Fruit fly (Drosophila melanogaster) whole organism, embryonic: ENCODE results near the gene wisp.

Experiments
- Ada2b ChIP-seq: fragments of 200-800 bp; sonication (Bioruptor generic); IDR thresholded peaks from 2 replicates; pipeline ENCODE4 v1.3.6; 2022; ENCODE audit warnings: missing biosample characterization, missing genetic modification characterization
- Adf1 ChIP-seq: fragments of 200-800 bp; sonication (Bioruptor generic); IDR thresholded peaks from 2 replicates; pipeline ENCODE4 v1.3.6; 2022; ENCODE audit warnings: missing biosample characterization, missing genetic modification characterization
- Aef1 ChIP-seq: fragments of 200-800 bp; sonication (Bioruptor generic); IDR thresholded peaks from 3 replicates; pipeline ENCODE4 v1.3.6; 2022; ENCODE audit warnings: missing biosample characterization, missing genetic modification characterization
- BtbVII ChIP-seq: fragments of 200-800 bp; sonication (Bioruptor generic); optimal IDR thresholded peaks from 3 replicates; lab custom pipeline; 2017; ENCODE audit warnings: missing biosample characterization, mild to moderate bottlenecking, missing genetic modification characterization
- CG12155 ChIP-seq: fragments of 200-800 bp; sonication (Bioruptor generic); optimal IDR thresholded peaks from 3 replicates; lab custom pipeline; 2016; ENCODE audit warnings: missing biosample characterization, missing genetic modification characterization
- CG12236 ChIP-seq: fragments of 200-800 bp; sonication (Bioruptor generic); optimal IDR thresholded peaks from 2 replicates; lab custom pipeline; 2016; ENCODE audit warnings: missing biosample characterization, missing genetic modification characterization
- CG12659 ChIP-seq: fragments of 200-800 bp; sonication (Bioruptor generic); optimal IDR thresholded peaks from 3 replicates; lab custom pipeline; 2017; ENCODE audit warnings: mild to moderate bottlenecking, missing biosample characterization, missing genetic modification reagents, missing genetic modification characterization
- CG15269 ChIP-seq: fragments of 200-800 bp; sonication (Bioruptor generic); optimal IDR thresholded peaks from 2 replicates; lab custom pipeline; 2018; ENCODE audit warnings: missing biosample characterization, mild to moderate bottlenecking, missing genetic modification characterization, moderate library complexity
- CG15479 ChIP-seq: fragments of 200-800 bp; sonication (Bioruptor generic); optimal IDR thresholded peaks from 3 replicates; lab custom pipeline; 2019; ENCODE audit warnings: missing biosample characterization, mild to moderate bottlenecking, missing genetic modification characterization, moderate library complexity
- CG1603 ChIP-seq: fragments of 200-800 bp; sonication (Bioruptor generic); optimal IDR thresholded peaks from 2 replicates; lab custom pipeline; 2019; ENCODE audit warnings: missing biosample characterization, mild to moderate bottlenecking, missing genetic modification characterization, moderate library complexity
- CG16779 ChIP-seq: fragments of 200-800 bp; sonication (Bioruptor generic); IDR thresholded peaks from 2 replicates; pipeline ENCODE4 v1.3.6; 2022; ENCODE audit warnings: missing biosample characterization, missing genetic modification characterization
- CG17361 ChIP-seq: fragments of 200-800 bp; sonication (Bioruptor generic); IDR thresholded peaks from 3 replicates; pipeline ENCODE4 v1.3.6; 2022; ENCODE audit warnings: missing biosample characterization, missing genetic modification characterization
- CG17612 ChIP-seq: fragments of 200-800 bp; sonication (Bioruptor generic); IDR thresholded peaks from 2 replicates; pipeline ENCODE4 v1.3.6; 2022; ENCODE audit warnings: missing biosample characterization, missing genetic modification characterization
- CG17802 ChIP-seq: fragments of 200-800 bp; sonication (Bioruptor generic); optimal IDR thresholded peaks from 2 replicates; lab custom pipeline; 2018; ENCODE audit warnings: missing biosample characterization, mild to moderate bottlenecking, missing genetic modification characterization, moderate library complexity
- CG2120 ChIP-seq: fragments of 200-800 bp; sonication (Bioruptor generic); optimal IDR thresholded peaks from 3 replicates; lab custom pipeline; 2016; ENCODE audit warnings: missing biosample characterization, missing genetic modification characterization
- CG30403 ChIP-seq: fragments of 200-800 bp; sonication (Bioruptor generic); optimal IDR thresholded peaks from 3 replicates; lab custom pipeline; 2016; ENCODE audit warnings: missing biosample characterization, missing genetic modification characterization
- CG31224 ChIP-seq: fragments of 200-800 bp; sonication (Bioruptor generic); IDR thresholded peaks from 2 replicates; pipeline ENCODE4 v1.3.6; 2022; ENCODE audit warnings: missing biosample characterization, missing genetic modification characterization
- CG32532 ChIP-seq: fragments of 200-800 bp; sonication (Bioruptor generic); IDR thresholded peaks from 2 replicates; pipeline ENCODE4 v1.3.6; 2022; ENCODE audit warnings: missing biosample characterization, missing genetic modification characterization
- CG6654 ChIP-seq: fragments of 200-800 bp; sonication (Bioruptor generic); optimal IDR thresholded peaks from 2 replicates; lab custom pipeline; 2017; ENCODE audit warnings: missing biosample characterization, mild to moderate bottlenecking, missing genetic modification characterization
- CG6813 ChIP-seq: fragments of 200-800 bp; sonication (Bioruptor generic); optimal IDR thresholded peaks from 2 replicates; lab custom pipeline; 2017; ENCODE audit warnings: missing biosample characterization, missing genetic modification characterization, mild to moderate bottlenecking, moderate library complexity, missing genetic modification reagents
- CG7786 ChIP-seq: fragments of 200-800 bp; sonication (Bioruptor generic); optimal IDR thresholded peaks from 2 replicates; lab custom pipeline; 2016; ENCODE audit warnings: missing biosample characterization, missing genetic modification characterization
- CG9876 ChIP-seq: fragments of 200-800 bp; sonication (Bioruptor generic); optimal IDR thresholded peaks from 2 replicates; lab custom pipeline; 2016; ENCODE audit warnings: missing biosample characterization, missing genetic modification characterization
- Chrac-16 ChIP-seq: fragments of 200-800 bp; sonication (Bioruptor generic); optimal IDR thresholded peaks from 3 replicates; lab custom pipeline; 2016; ENCODE audit warnings: missing biosample characterization, missing genetic modification characterization
- D19A ChIP-seq: fragments of 200-800 bp; optimal IDR thresholded peaks from 3 replicates; lab custom pipeline; 2019; ENCODE audit warnings: missing biosample characterization, mild to moderate bottlenecking, missing genetic modification characterization, moderate library complexity
- Dip2 ChIP-seq: fragments of 200-800 bp; sonication (Bioruptor generic); IDR thresholded peaks from 2 replicates; pipeline ENCODE4 v1.3.6; 2022; ENCODE audit warnings: missing biosample characterization, missing genetic modification characterization
- Ets97D ChIP-seq: fragments of 200-800 bp; sonication (Bioruptor generic); optimal IDR thresholded peaks from 3 replicates; lab custom pipeline; 2016; ENCODE audit warnings: missing biosample characterization, missing genetic modification characterization
- HLHmδ ChIP-seq: fragments of 200-800 bp; sonication (Bioruptor generic); optimal IDR thresholded peaks from 2 replicates; lab custom pipeline; 2018; ENCODE audit warnings: missing biosample characterization, mild to moderate bottlenecking, missing genetic modification characterization, moderate library complexity
- Hmr ChIP-seq: fragments of 200-800 bp; sonication (Bioruptor generic); optimal IDR thresholded peaks from 3 replicates; lab custom pipeline; 2017; ENCODE audit warnings: mild to moderate bottlenecking, missing biosample characterization, missing genetic modification reagents, missing genetic modification characterization
- Myb ChIP-seq: fragments of 200-800 bp; sonication (Bioruptor generic); optimal IDR thresholded peaks from 2 replicates; lab custom pipeline; 2016; ENCODE audit warnings: missing biosample characterization, missing genetic modification characterization
- NC2α ChIP-seq: fragments of 200-800 bp; sonication (Bioruptor generic); optimal IDR thresholded peaks from 2 replicates; lab custom pipeline; 2016; ENCODE audit warnings: missing biosample characterization, missing genetic modification characterization
- Rx ChIP-seq: fragments of 200-800 bp; sonication (Bioruptor generic); IDR thresholded peaks from 2 replicates; pipeline ENCODE4 v1.3.6; 2022; ENCODE audit warnings: missing biosample characterization, missing genetic modification characterization
- Sin3A ChIP-seq: fragments of >200 bp; optimal IDR thresholded peaks from 2 replicates; lab custom pipeline; 2018
- Sox100B ChIP-seq: fragments of 200-800 bp; sonication (Bioruptor generic); optimal IDR thresholded peaks from 3 replicates; lab custom pipeline; 2018; ENCODE audit warnings: missing biosample characterization, mild to moderate bottlenecking, missing genetic modification characterization
- Vsx1 ChIP-seq: fragments of 200-800 bp; sonication (Bioruptor generic); optimal IDR thresholded peaks from 2 replicates; lab custom pipeline; 2017; ENCODE audit warnings: missing biosample characterization, mild to moderate bottlenecking, missing genetic modification characterization, missing genetic modification reagents
- al ChIP-seq: fragments of 200-800 bp; sonication (Bioruptor generic); IDR thresholded peaks from 2 replicates; pipeline ENCODE4 v1.3.6; 2022; ENCODE audit warnings: missing biosample characterization, missing genetic modification characterization
- cad ChIP-seq: fragments of >200 bp; optimal IDR thresholded peaks from 2 replicates; lab custom pipeline; 2017; ENCODE audit warnings: missing biosample characterization, missing genetic modification characterization
- chinmo ChIP-seq: fragments of 200-800 bp; sonication (Bioruptor generic); IDR thresholded peaks from 4 replicates; pipeline ENCODE4 v1.3.6; 2022; ENCODE audit warnings: missing biosample characterization, missing genetic modification characterization; ENCODE audit not compliant: partially characterized antibody
- crp ChIP-seq, 2 experiments: fragments of 200-800 bp; sonication (Bioruptor generic); optimal IDR thresholded peaks; 2 replicates in 1 of 2; 3 replicates in 1 of 2; lab custom pipeline; 2017; ENCODE audit warnings: missing biosample characterization in 2 of 2, missing genetic modification characterization in 2 of 2, mild to moderate bottlenecking in 1 of 2, moderate library complexity in 1 of 2
- fd96Cb ChIP-seq: fragments of 200-800 bp; sonication (Bioruptor generic); optimal IDR thresholded peaks from 2 replicates; lab custom pipeline; 2018; ENCODE audit warnings: missing biosample characterization, mild to moderate bottlenecking, missing genetic modification characterization, moderate library complexity
- fu2 ChIP-seq: fragments of 200-800 bp; sonication (Bioruptor generic); optimal IDR thresholded peaks from 2 replicates; lab custom pipeline; 2016; ENCODE audit warnings: missing biosample characterization, missing genetic modification characterization
- gro ChIP-seq: fragments of 200-800 bp; sonication (Bioruptor generic); optimal IDR thresholded peaks from 2 replicates; lab custom pipeline; 2016; ENCODE audit warnings: missing biosample characterization, missing genetic modification characterization
- kni ChIP-seq: fragments of 200-800 bp; sonication (Bioruptor generic); optimal IDR thresholded peaks from 3 replicates; lab custom pipeline; 2017; ENCODE audit warnings: mild to moderate bottlenecking, missing biosample characterization, missing genetic modification reagents, missing genetic modification characterization
- knrl ChIP-seq: fragments of 200-800 bp; sonication (Bioruptor generic); IDR thresholded peaks from 3 replicates; pipeline ENCODE4 v1.3.6; 2022; ENCODE audit warnings: missing biosample characterization, missing genetic modification characterization; ENCODE audit not compliant: partially characterized antibody
- lab ChIP-seq: fragments of 200-800 bp; sonication (Bioruptor generic); optimal IDR thresholded peaks from 3 replicates; lab custom pipeline; 2017; ENCODE audit warnings: missing biosample characterization, missing genetic modification characterization, mild to moderate bottlenecking, moderate library complexity, missing genetic modification reagents
- lilli ChIP-seq: fragments of 200-800 bp; sonication (Bioruptor generic); optimal IDR thresholded peaks from 3 replicates; lab custom pipeline; 2016; ENCODE audit warnings: missing biosample characterization, missing genetic modification characterization
- pho ChIP-seq: fragments of 200-800 bp; sonication (Bioruptor generic); optimal IDR thresholded peaks from 2 replicates; lab custom pipeline; 2016; ENCODE audit warnings: missing biosample characterization, missing genetic modification characterization
- ranshi ChIP-seq: fragments of 200-800 bp; sonication (Bioruptor generic); IDR thresholded peaks from 2 replicates; pipeline ENCODE4 v1.3.6; 2022; ENCODE audit warnings: missing biosample characterization, missing genetic modification characterization
- repo ChIP-seq: fragments of 200-800 bp; sonication (Bioruptor generic); optimal IDR thresholded peaks from 2 replicates; lab custom pipeline; 2016; ENCODE audit warnings: missing biosample characterization, missing genetic modification characterization
- rib ChIP-seq: fragments of 200-800 bp; sonication (Bioruptor generic); IDR thresholded peaks from 2 replicates; pipeline ENCODE4 v1.3.6; 2022; ENCODE audit warnings: missing biosample characterization, missing genetic modification characterization
- row ChIP-seq: fragments of 200-800 bp; sonication (Bioruptor generic); IDR thresholded peaks from 3 replicates; pipeline ENCODE4 v1.3.6; 2022; ENCODE audit warnings: missing biosample characterization, missing genetic modification characterization
- sens ChIP-seq: fragments of 200-800 bp; sonication (Bioruptor generic); peaks from one replicate; lab custom pipeline; 2016; ENCODE audit warnings: missing biosample characterization, missing genetic modification characterization

wisp gene

DNA sequence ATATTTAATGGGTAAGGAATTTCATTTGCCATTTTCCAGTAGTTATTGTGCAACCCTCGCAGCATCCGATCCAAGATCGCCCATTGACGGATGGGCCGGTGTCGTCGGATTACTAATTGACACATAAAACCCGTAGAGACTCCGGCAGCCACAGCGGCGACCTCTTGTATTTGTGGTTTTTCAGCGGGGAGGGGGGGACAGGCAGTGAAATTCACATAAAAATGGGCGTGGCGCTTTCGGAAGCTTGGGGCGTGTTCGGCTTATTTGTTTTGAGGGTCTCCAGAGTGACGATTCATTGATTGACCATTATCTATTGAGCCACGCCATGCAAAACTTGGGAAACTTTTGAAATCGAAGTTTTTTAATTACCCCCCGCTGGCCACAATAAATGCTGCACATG, 44.5 kb upstream of the wisp start (continued):
- TF ChIP-seq CG12659 (GFP tag; lab: Kevin White, UChicago) (no peak), BtbVII (GFP tag; lab: Kevin White, UChicago) (no peak), al (GFP tag; lab: Robert Waterston, UW) (peak; percentile 17; the same call in 1 of the 2 replicates), ranshi (no peak), CG7786 (no peak), Dip2 (no peak), fd96Cb (tag; lab: Kevin White, UChicago) (no peak), CG15479 (no peak), pho (GFP tag; lab: Kevin White, UChicago) (no peak), row (0 out of 3 replicates have a peak, but pooled peaks have one; percentile 7), Chrac-16 (no peak), CG1603 (tag; lab: Kevin White, UChicago) (no peak), CG6654 (GFP tag; lab: Kevin White, UChicago) (no peak), CG32532 (GFP tag; lab: Robert Waterston, UW) (0 out of 2 replicates have a peak, but pooled peaks have one; percentile 7), CG12155 (GFP tag; lab: Kevin White, UChicago) (no peak)

DNA sequence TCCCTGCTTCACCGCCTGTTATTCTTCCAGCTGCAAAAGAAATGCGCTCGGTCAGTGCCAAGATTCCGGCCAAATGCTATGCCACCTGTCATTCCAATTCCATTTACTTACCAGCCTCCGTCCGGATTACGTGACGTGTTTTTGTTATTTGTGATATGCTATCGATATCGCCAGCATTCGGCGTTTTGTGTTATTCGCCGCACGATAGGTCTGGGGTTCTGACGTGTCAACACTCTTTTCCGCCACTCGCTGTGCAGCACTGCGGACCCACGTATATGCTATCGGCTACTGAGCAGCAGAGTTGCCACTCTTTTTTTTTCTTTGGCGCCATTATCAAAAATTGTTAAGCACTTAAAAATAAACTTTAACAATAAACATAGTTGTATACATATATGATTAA, 41.4 kb upstream of the wisp start, which contains the start of gene p24-1:
TSS of gene p24-1 (minus strand) at position 221 of the 400 bp plus-strand sequence.
- TF ChIP-seq CG2120 (peak; percentile 81), crp (GFP tag; optimal IDR thresholded peaks at IDR 0.05; lab: Kevin White, UChicago) (peak in 1 of 2 experiments; percentile 45), HLHmδ (no peak), lab (peak; percentile 65), CG30403 (peak; percentile 42), gro (GFP tag; lab: Kevin White, UChicago) (peak; percentile 50), CG31224 (no peak), Vsx1 (no peak), Sox100B (GFP tag; lab: Kevin White, UChicago) (no peak), kni (GFP tag; lab: Kevin White, UChicago) (no peak), NC2α (no peak), Rx (GFP tag; lab: Robert Waterston, UW) (no peak), chinmo (GFP tag; lab: Robert Waterston, UW) (peak; percentile 90; the same call in 2 of the 4 replicates), CG17361 (GFP tag; lab: Robert Waterston, UW) (0 out of 3 replicates have a peak, but pooled peaks have one; percentile 13), CG9876 (GFP tag; lab: Kevin White, UChicago) (peak; percentile 11), CG6813 (GFP tag; lab: Kevin White, UChicago) (no peak), Ets97D (GFP tag; lab: Kevin White, UChicago) (peak; percentile 89), knrl (GFP tag; lab: Robert Waterston, UW) (peak; percentile 85), CG15269 (peak; percentile 23), CG17612 (no peak), Ada2b (no peak), Aef1 (GFP tag; lab: Robert Waterston, UW) (no peak), repo (GFP tag; lab: Kevin White, UChicago) (peak; percentile 31), CG12236 (GFP tag; lab: Kevin White, UChicago) (no peak), Adf1 (GFP tag; lab: Robert Waterston, UW) (no peak), CG17802 (tag; lab: Kevin White, UChicago) (peak; percentile 27), CG16779 (GFP tag; lab: Robert Waterston, UW) (peak; percentile 69), Sin3A (lab: Kevin White, UChicago) (peak; percentile 22), rib (GFP tag; lab: Robert Waterston, UW) (no peak), Hmr (GFP tag; lab: Kevin White, UChicago) (peak; percentile 50), fu2 (peak; percentile 50), cad (GFP tag; lab: Kevin White, UChicago) (no peak), lilli (GFP tag; lab: Kevin White, UChicago) (peak; percentile 67), sens (peak; percentile 67), Myb (GFP tag; lab: Kevin White, UChicago) (peak; percentile 55), D19A (tag; lab: Kevin White, UChicago) (no peak)
